Fruit fly (Drosophila melanogaster): Measurements from ENCODE around the gene CG15642.

- TF ChIP-seq CG8478 (optimal IDR thresholded peaks at IDR 0.05) = no peak
- no peak for TF ChIP-seq CTCF (optimal IDR thresholded peaks at IDR 0.05)
Observed at dm6 chrX:15464531-15464930, 3.0 kb downstream of the CG15642 start.

All from S2 (cell line).